Fruit fly (Drosophila melanogaster) whole organism, embryonic: ENCODE data around the gene CG13248.

Experiments
- Ada2b ChIP-seq: fragments of 200-800 bp; sonication (Bioruptor generic); IDR thresholded peaks from 2 replicates; pipeline ENCODE4 v1.3.6; 2022; ENCODE audit warnings: missing biosample characterization, missing genetic modification characterization
- BtbVII ChIP-seq: fragments of 200-800 bp; sonication (Bioruptor generic); optimal IDR thresholded peaks from 3 replicates; lab custom pipeline; 2017; ENCODE audit warnings: missing biosample characterization, mild to moderate bottlenecking, missing genetic modification characterization
- C15 ChIP-seq: fragments of 200-800 bp; sonication (Bioruptor generic); IDR thresholded peaks from 3 replicates; pipeline ENCODE4 v1.3.6; 2022; ENCODE audit warnings: missing biosample characterization, missing genetic modification characterization
- CG10543 ChIP-seq: fragments of 200-800 bp; sonication (Bioruptor generic); optimal IDR thresholded peaks from 3 replicates; lab custom pipeline; 2017; ENCODE audit warnings: missing biosample characterization, mild to moderate bottlenecking, missing genetic modification characterization, moderate library complexity
- CG10654 ChIP-seq: fragments of 200-800 bp; sonication (Bioruptor generic); optimal IDR thresholded peaks from 2 replicates; lab custom pipeline; 2016; ENCODE audit warnings: missing biosample characterization, missing genetic modification characterization
- CG11560 ChIP-seq: fragments of 200-800 bp; sonication (Bioruptor generic); IDR thresholded peaks from 3 replicates; pipeline ENCODE4 v1.3.6; 2022; ENCODE audit warnings: missing biosample characterization, missing genetic modification characterization
- CG1233 ChIP-seq: fragments of 200-800 bp; sonication (Bioruptor generic); optimal IDR thresholded peaks from 4 replicates; lab custom pipeline; 2018; ENCODE audit warnings: missing biosample characterization, mild to moderate bottlenecking, missing genetic modification characterization
- CG1529 ChIP-seq: fragments of 200-800 bp; sonication (Bioruptor generic); optimal IDR thresholded peaks from 3 replicates; lab custom pipeline; 2018; ENCODE audit warnings: missing biosample characterization, missing genetic modification characterization
- CG15601 ChIP-seq: fragments of 200-800 bp; sonication (Bioruptor generic); optimal IDR thresholded peaks from 3 replicates; lab custom pipeline; 2019; ENCODE audit warnings: missing biosample characterization, mild to moderate bottlenecking, missing genetic modification characterization, moderate library complexity
- CG17186 ChIP-seq: fragments of 200-800 bp; sonication (Bioruptor generic); optimal IDR thresholded peaks from 3 replicates; lab custom pipeline; 2017; ENCODE audit warnings: missing biosample characterization, missing genetic modification reagents, missing genetic modification characterization
- CG18476 ChIP-seq: fragments of 200-800 bp; sonication (Bioruptor generic); optimal IDR thresholded peaks from 2 replicates; lab custom pipeline; 2016; ENCODE audit warnings: missing biosample characterization, mild to moderate bottlenecking, missing genetic modification characterization
- CG18764 ChIP-seq: fragments of 200-800 bp; sonication (Bioruptor generic); optimal IDR thresholded peaks from 3 replicates; lab custom pipeline; 2016; ENCODE audit warnings: missing biosample characterization, missing genetic modification characterization
- CG30431 ChIP-seq: fragments of 200-800 bp; sonication (Bioruptor generic); optimal IDR thresholded peaks from 2 replicates; lab custom pipeline; 2017; ENCODE audit warnings: missing biosample characterization, missing genetic modification characterization
- CG31388 ChIP-seq: fragments of 200-800 bp; sonication (Bioruptor generic); optimal IDR thresholded peaks from 2 replicates; lab custom pipeline; 2016; ENCODE audit warnings: missing biosample characterization, missing genetic modification characterization
- CG32767 ChIP-seq: fragments of 200-800 bp; sonication (Bioruptor generic); IDR thresholded peaks from 2 replicates; pipeline ENCODE4 v1.3.6; 2022; ENCODE audit warnings: missing biosample characterization, missing genetic modification characterization
- CG3838 ChIP-seq: fragments of 200-800 bp; sonication (Bioruptor generic); optimal IDR thresholded peaks from 3 replicates; lab custom pipeline; 2016; ENCODE audit warnings: missing biosample characterization, missing genetic modification characterization
- CG4404 ChIP-seq: fragments of 200-800 bp; sonication (Bioruptor generic); IDR thresholded peaks from 2 replicates; pipeline ENCODE4 v1.3.6; 2022; ENCODE audit warnings: missing biosample characterization, missing genetic modification characterization
- CG4707 ChIP-seq: fragments of 200-800 bp; sonication (Bioruptor generic); optimal IDR thresholded peaks from 2 replicates; lab custom pipeline; 2018; ENCODE audit warnings: missing biosample characterization, mild to moderate bottlenecking, missing genetic modification characterization, moderate library complexity
- CG6175 ChIP-seq: fragments of 200-800 bp; sonication (Bioruptor generic); IDR thresholded peaks from 3 replicates; pipeline ENCODE4 v1.3.6; 2022; ENCODE audit warnings: missing biosample characterization, missing genetic modification characterization
- CG6272 ChIP-seq: fragments of 200-800 bp; sonication (Bioruptor generic); IDR thresholded peaks from 2 replicates; pipeline ENCODE4 v1.3.6; 2022; ENCODE audit warnings: missing biosample characterization, missing genetic modification characterization
- CG8388 ChIP-seq: fragments of 200-800 bp; sonication (Bioruptor generic); optimal IDR thresholded peaks from 2 replicates; lab custom pipeline; 2019; ENCODE audit warnings: missing biosample characterization, mild to moderate bottlenecking, missing genetic modification characterization, moderate library complexity
- Dref ChIP-seq: fragments of 200-800 bp; sonication (Bioruptor generic); IDR thresholded peaks from 2 replicates; pipeline ENCODE4 v1.3.6; 2022; ENCODE audit warnings: missing biosample characterization, missing genetic modification characterization
- HLH54F ChIP-seq: fragments of 200-800 bp; sonication (Bioruptor generic); optimal IDR thresholded peaks from 3 replicates; lab custom pipeline; 2016; ENCODE audit warnings: missing biosample characterization, missing genetic modification characterization
- Hey ChIP-seq: fragments of 200-800 bp; sonication (Bioruptor generic); optimal IDR thresholded peaks from 3 replicates; lab custom pipeline; 2018; ENCODE audit warnings: missing biosample characterization, mild to moderate bottlenecking, missing genetic modification characterization
- Lhr ChIP-seq: fragments of 200-800 bp; sonication (Bioruptor generic); optimal IDR thresholded peaks from 3 replicates; lab custom pipeline; 2017; ENCODE audit warnings: mild to moderate bottlenecking, missing biosample characterization, missing genetic modification reagents, missing genetic modification characterization
- Lim3 ChIP-seq: fragments of 200-800 bp; sonication (Bioruptor generic); IDR thresholded peaks from 2 replicates; pipeline ENCODE4 v1.3.6; 2022; ENCODE audit warnings: missing biosample characterization, missing genetic modification characterization
- Mrtf ChIP-seq: fragments of 200-800 bp; sonication (Bioruptor generic); IDR thresholded peaks from 3 replicates; pipeline ENCODE4 v1.3.6; 2022; ENCODE audit warnings: missing biosample characterization, missing genetic modification characterization
- NC2β ChIP-seq: fragments of 200-800 bp; sonication (Bioruptor generic); optimal IDR thresholded peaks from 2 replicates; lab custom pipeline; 2016; ENCODE audit warnings: missing biosample characterization, missing genetic modification characterization
- NK7.1 ChIP-seq: fragments of 200-800 bp; sonication (Bioruptor generic); optimal IDR thresholded peaks from 3 replicates; lab custom pipeline; 2016; ENCODE audit warnings: missing biosample characterization, missing genetic modification characterization
- Nf-YC ChIP-seq: fragments of 200-800 bp; optimal IDR thresholded peaks from 3 replicates; lab custom pipeline; 2019; ENCODE audit warnings: missing biosample characterization, mild to moderate bottlenecking, missing genetic modification characterization, moderate library complexity
- ab ChIP-seq: fragments of 200-800 bp; sonication (Bioruptor generic); optimal IDR thresholded peaks from 2 replicates; lab custom pipeline; 2016; ENCODE audit warnings: missing biosample characterization, missing genetic modification characterization
- amos ChIP-seq: fragments of 200-800 bp; sonication (Bioruptor generic); IDR thresholded peaks from 2 replicates; pipeline ENCODE4 v1.3.6; 2022; ENCODE audit warnings: missing biosample characterization, missing genetic modification characterization; ENCODE audit not compliant: partially characterized antibody
- ato ChIP-seq: fragments of 200-800 bp; sonication (Bioruptor generic); IDR thresholded peaks from 2 replicates; pipeline ENCODE4 v1.3.6; 2022; ENCODE audit warnings: missing biosample characterization, missing genetic modification characterization; ENCODE audit not compliant: partially characterized antibody
- az2 ChIP-seq: fragments of 200-800 bp; sonication (Bioruptor generic); optimal IDR thresholded peaks from 3 replicates; lab custom pipeline; 2016; ENCODE audit warnings: missing biosample characterization, missing genetic modification characterization
- bbx ChIP-seq: fragments of 200-800 bp; sonication (Bioruptor generic); IDR thresholded peaks from 2 replicates; pipeline ENCODE4 v1.3.6; 2022; ENCODE audit warnings: missing biosample characterization, missing genetic modification characterization; ENCODE audit not compliant: partially characterized antibody
- br ChIP-seq: fragments of >200 bp; optimal IDR thresholded peaks from 2 replicates; lab custom pipeline; 2017
- chinmo ChIP-seq: fragments of 200-800 bp; sonication (Bioruptor generic); IDR thresholded peaks from 4 replicates; pipeline ENCODE4 v1.3.6; 2022; ENCODE audit warnings: missing biosample characterization, missing genetic modification characterization; ENCODE audit not compliant: partially characterized antibody
- dm ChIP-seq: fragments of 200-800 bp; sonication (Bioruptor generic); optimal IDR thresholded peaks from 3 replicates; lab custom pipeline; 2016; ENCODE audit warnings: missing biosample characterization, missing genetic modification characterization
- dmrt11E ChIP-seq: fragments of 200-800 bp; sonication (Bioruptor generic); optimal IDR thresholded peaks from 3 replicates; lab custom pipeline; 2018; ENCODE audit warnings: missing biosample characterization, mild to moderate bottlenecking, missing genetic modification characterization, moderate library complexity
- fru ChIP-seq: fragments of >200 bp; optimal IDR thresholded peaks from 2 replicates; lab custom pipeline; 2017
- ftz-f1 ChIP-seq: fragments of 200-800 bp; sonication (Bioruptor generic); optimal IDR thresholded peaks from 2 replicates; lab custom pipeline; 2016; ENCODE audit warnings: missing biosample characterization, missing genetic modification characterization
- gro ChIP-seq: fragments of 200-800 bp; sonication (Bioruptor generic); optimal IDR thresholded peaks from 2 replicates; lab custom pipeline; 2016; ENCODE audit warnings: missing biosample characterization, missing genetic modification characterization
- kah ChIP-seq: fragments of 200-800 bp; sonication (Bioruptor generic); optimal IDR thresholded peaks from 2 replicates; lab custom pipeline; 2018; ENCODE audit warnings: missing biosample characterization, mild to moderate bottlenecking, missing genetic modification characterization
- lola ChIP-seq, 3 experiments: fragments of >200 bp in 2 of 3; fragments of 200-800 bp in 1 of 3; sonication (Bioruptor generic) in 1 of 3; optimal IDR thresholded peaks; 2 replicates each; lab custom pipeline; 2017 to 2019; ENCODE audit warnings: missing biosample characterization in 3 of 3, missing genetic modification characterization in 3 of 3, mild to moderate bottlenecking in 1 of 3, moderate library complexity in 1 of 3
- pan ChIP-seq, 4 experiments: fragments of >200 bp in 3 of 4; fragments of 200-800 bp in 1 of 4; sonication (Bioruptor generic) in 1 of 4; optimal IDR thresholded peaks in 3 of 4; IDR thresholded peaks in 1 of 4; 2 replicates each; pipeline versions ENCODE4 v1.3.6 to Lab custom; 2017 to 2022; ENCODE audit warnings: missing biosample characterization in 2 of 4, missing genetic modification characterization in 2 of 4, mixed read lengths in 1 of 4
- slou ChIP-seq: fragments of 200-800 bp; sonication (Bioruptor generic); optimal IDR thresholded peaks from 3 replicates; lab custom pipeline; 2016; ENCODE audit warnings: missing biosample characterization, missing genetic modification characterization
- slp2 ChIP-seq: fragments of 200-800 bp; sonication (Bioruptor generic); optimal IDR thresholded peaks from 2 replicates; lab custom pipeline; 2016; ENCODE audit warnings: missing biosample characterization, missing genetic modification characterization
- so ChIP-seq: fragments of 200-800 bp; sonication (Bioruptor generic); IDR thresholded peaks from 3 replicates; pipeline ENCODE4 v1.3.6; 2022; ENCODE audit warnings: missing biosample characterization, missing genetic modification characterization
- sqz ChIP-seq: fragments of 200-800 bp; sonication (Bioruptor generic); optimal IDR thresholded peaks from 3 replicates; lab custom pipeline; 2018; ENCODE audit warnings: missing biosample characterization, mild to moderate bottlenecking, missing genetic modification characterization
- zfh2 ChIP-seq: fragments of 200-800 bp; sonication (Bioruptor generic); optimal IDR thresholded peaks from 2 replicates; lab custom pipeline; 2016; ENCODE audit warnings: missing biosample characterization, missing genetic modification characterization

Gene CG13248

DNA sequence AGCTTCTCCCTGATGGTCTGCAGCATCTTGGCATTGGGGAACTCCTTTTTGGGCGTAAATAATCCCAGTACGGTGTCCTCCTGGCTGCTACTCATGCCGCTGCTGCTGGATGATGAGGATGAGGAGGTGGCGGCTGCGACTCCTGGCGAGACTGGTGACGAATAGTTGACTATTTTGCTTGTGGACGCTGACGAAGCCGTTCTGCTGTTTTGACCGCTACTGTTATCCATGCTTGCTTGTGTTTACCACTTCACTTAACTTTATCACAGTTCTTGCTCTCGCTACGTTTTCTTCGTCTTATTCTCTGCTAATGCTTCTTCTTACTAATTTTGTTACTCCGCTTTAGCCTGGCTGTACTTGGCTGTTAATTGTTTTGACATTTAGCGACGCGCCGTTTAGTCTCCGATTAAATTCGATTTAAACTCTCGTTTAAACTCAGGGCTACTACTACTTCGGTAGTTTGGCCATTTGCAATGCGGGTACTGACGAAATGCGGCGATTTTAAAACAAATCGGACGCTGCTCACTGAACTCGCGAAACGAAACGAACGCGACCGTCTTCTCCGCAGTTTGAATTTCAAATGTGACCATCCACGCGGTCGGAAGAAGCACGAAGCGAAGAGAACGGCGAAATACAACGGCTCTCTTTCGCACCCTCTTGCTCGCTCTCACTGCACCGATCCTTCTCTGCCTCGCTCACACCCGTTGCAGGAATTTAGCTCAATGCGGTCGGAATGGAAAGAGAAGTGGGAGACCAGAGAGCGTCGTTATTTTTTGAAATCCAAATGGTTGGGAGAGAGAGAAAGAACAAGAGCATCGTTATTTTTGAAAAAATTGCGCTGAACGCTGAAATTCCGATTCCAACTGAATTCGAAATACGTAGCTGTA is 9.1 kb downstream of the CG13248 start, which contains the start of gene trbl (continued):
- TF ChIP-seq CG17186: no peak
- TF ChIP-seq Mrtf (GFP tag; lab: Robert Waterston, UW): no peak
- TF ChIP-seq ftz-f1 (GFP tag; lab: Kevin White, UChicago): peak; percentile 74
- TF ChIP-seq BtbVII (GFP tag; lab: Kevin White, UChicago): peak; percentile 66
- TF ChIP-seq so (GFP tag; lab: Robert Waterston, UW): peak; percentile 33; the same call in 1 of the 3 replicates
- no peak for TF ChIP-seq ab (GFP tag; lab: Kevin White, UChicago)
- TF ChIP-seq Ada2b (GFP tag; lab: Robert Waterston, UW): no peak
- no peak for TF ChIP-seq CG6272
- no peak for TF ChIP-seq HLH54F (GFP tag; lab: Kevin White, UChicago)
- peak; percentile 59 for TF ChIP-seq Nf-YC
- no peak for TF ChIP-seq CG18764 (GFP tag; lab: Kevin White, UChicago)
- TF ChIP-seq dmrt11E (tag; lab: Kevin White, UChicago): no peak
- TF ChIP-seq bbx (GFP tag; lab: Robert Waterston, UW): peak; percentile 96
- no peak for TF ChIP-seq CG31388 (GFP tag; lab: Kevin White, UChicago)
- no peak for TF ChIP-seq Dref (GFP tag; lab: Robert Waterston, UW)
- no peak for TF ChIP-seq CG15601 (tag; lab: Kevin White, UChicago)
- no peak for TF ChIP-seq CG4404
- no peak for TF ChIP-seq slp2 (GFP tag; lab: Kevin White, UChicago)
- TF ChIP-seq Lhr: no peak
- no peak for TF ChIP-seq C15 (GFP tag; lab: Robert Waterston, UW)
- no peak for TF ChIP-seq CG1233 (GFP tag; lab: Kevin White, UChicago)
- no peak for TF ChIP-seq CG1529
- TF ChIP-seq CG8388: no peak
- TF ChIP-seq slou (GFP tag; lab: Kevin White, UChicago): no peak
- TF ChIP-seq CG18476 (GFP tag; lab: Kevin White, UChicago): no peak
- no peak for TF ChIP-seq NK7.1
- peak; percentile 13 for TF ChIP-seq NC2β (GFP tag; lab: Kevin White, UChicago)
- no peak for TF ChIP-seq CG30431 (GFP tag; lab: Kevin White, UChicago)
- TF ChIP-seq kah: peak; percentile 43
- TF ChIP-seq sqz (GFP tag; lab: Kevin White, UChicago): no peak
- peak; percentile 81 for TF ChIP-seq CG10543 (GFP tag; lab: Kevin White, UChicago)
- TF ChIP-seq az2: no peak
- no peak for TF ChIP-seq lola (GFP tag; optimal IDR thresholded peaks at IDR 0.05; lab: Kevin White, UChicago)
- peak; percentile 98 for TF ChIP-seq chinmo (GFP tag; lab: Robert Waterston, UW)
- TF ChIP-seq zfh2: no peak
- TF ChIP-seq CG6175 (GFP tag; lab: Robert Waterston, UW): no peak
- no peak for TF ChIP-seq Lim3 (GFP tag; lab: Robert Waterston, UW)
- no peak for TF ChIP-seq CG10654 (GFP tag; lab: Kevin White, UChicago)
- TF ChIP-seq Hey (tag; lab: Kevin White, UChicago): no peak
- no peak for TF ChIP-seq br (lab: Kevin White, UChicago)
- TF ChIP-seq CG32767 (GFP tag; lab: Robert Waterston, UW): no peak; the same call in 1 of the 2 replicates
- peak; percentile 70; the same call in 1 of the 2 replicates for TF ChIP-seq ato (GFP tag; lab: Robert Waterston, UW)
- no peak for TF ChIP-seq CG11560 (tag; lab: Robert Waterston, UW)
- TF ChIP-seq amos (GFP tag; lab: Robert Waterston, UW): peak; percentile 43
- no peak for TF ChIP-seq CG3838 (GFP tag; lab: Kevin White, UChicago)
- TF ChIP-seq CG4707 (GFP tag; lab: Kevin White, UChicago): peak; percentile 26
- TF ChIP-seq fru (lab: Kevin White, UChicago): no peak
- TF ChIP-seq pan (optimal IDR thresholded peaks at IDR 0.05; lab: Kevin White, UChicago): no peak
- TF ChIP-seq pan (GFP tag; optimal IDR thresholded peaks at IDR 0.05 in 1 of 2, IDR thresholded peaks at IDR 0.05 in 1 of 2): no peak
- no peak for TF ChIP-seq gro (GFP tag; lab: Kevin White, UChicago)
- peak; percentile 65 for TF ChIP-seq dm
